Worm (Caenorhabditis elegans) whole organism, young adult: ENCODE measurements around the gene bbs-4.
A peak's percentile ranks its signal among the peaks of the same experiment; 100 is the strongest.

Source experiments
- B0019.2 ChIP-seq: fragments of 200-800 bp; sonication (Bioruptor generic); conservative IDR thresholded peaks from 2 replicates; pipeline ENCODE4 v1.3.6; 2022; ENCODE audit warnings: missing genetic modification reagents, missing genetic modification characterization, missing compliant biosample characterization
- B0261.1 ChIP-seq: sonication (generic microtip); optimal IDR thresholded peaks from 2 replicates; lab custom pipeline; 2016; ENCODE audit warnings: mild to moderate bottlenecking, missing genetic modification characterization, moderate library complexity, missing compliant biosample characterization
- B0336.3 ChIP-seq: fragments of 200-800 bp; sonication (Bioruptor generic); IDR thresholded peaks from 2 replicates; pipeline ENCODE4 v1.3.6; 2022; ENCODE audit warnings: missing genetic modification characterization, missing compliant biosample characterization
- F33H1.4 ChIP-seq: fragments of 200-800 bp; sonication (Bioruptor generic); IDR thresholded peaks from 2 replicates; pipeline ENCODE4 v1.3.6; 2022; ENCODE audit warnings: missing genetic modification reagents, missing genetic modification characterization, missing compliant biosample characterization
- F39B2.1 ChIP-seq: fragments of 200-800 bp; sonication (Bioruptor generic); IDR thresholded peaks from 2 replicates; pipeline ENCODE4 v1.3.6; 2022; ENCODE audit warnings: missing genetic modification reagents, missing genetic modification characterization, missing compliant biosample characterization
- F49E8.2 ChIP-seq: sonication (generic microtip); optimal IDR thresholded peaks from 3 replicates; lab custom pipeline; 2017; ENCODE audit warnings: missing genetic modification characterization, mild to moderate bottlenecking, missing compliant biosample characterization, antibody characterized with exemption, moderate library complexity; ENCODE audit not compliant: insufficient read depth
- F52B5.7 ChIP-seq: sonication (generic microtip); optimal IDR thresholded peaks from 2 replicates; lab custom pipeline; 2016; ENCODE audit warnings: mild to moderate bottlenecking, missing genetic modification characterization, missing compliant biosample characterization
- F57C9.4 ChIP-seq: sonication (generic microtip); optimal IDR thresholded peaks from 2 replicates; lab custom pipeline; 2017; ENCODE audit warnings: mild to moderate bottlenecking, missing genetic modification characterization, missing compliant biosample characterization
- K11D2.4 ChIP-seq: fragments of 200-800 bp; sonication (Bioruptor generic); IDR thresholded peaks from 2 replicates; pipeline ENCODE4 v1.3.6; 2022; ENCODE audit warnings: missing genetic modification reagents, missing genetic modification characterization, missing compliant biosample characterization
- K12H6.12 ChIP-seq: fragments of 200-800 bp; sonication (Bioruptor generic); optimal IDR thresholded peaks from 2 replicates; lab custom pipeline; 2018; ENCODE audit warnings: mild to moderate bottlenecking, missing genetic modification characterization, missing compliant biosample characterization
- Y95B8A.8 ChIP-seq: fragments of 200-800 bp; sonication (Bioruptor generic); IDR thresholded peaks from 2 replicates; pipeline ENCODE4 v1.3.6; 2022; ENCODE audit warnings: missing genetic modification reagents, missing genetic modification characterization, missing compliant biosample characterization
- akir-1 ChIP-seq: fragments of 200-800 bp; sonication (Bioruptor generic); optimal IDR thresholded peaks from 2 replicates; lab custom pipeline; 2018; ENCODE audit warnings: mild to moderate bottlenecking, missing genetic modification characterization, moderate library complexity, missing compliant biosample characterization
- ama-1 ChIP-seq, 3 experiments: fragments of 150-350 bp in 1 of 3; sonication (generic microtip) in 2 of 3; optimal IDR thresholded peaks; 2 replicates each; lab custom pipeline; 2014 to 2018; ENCODE audit warnings: missing biosample characterization in 2 of 3, missing genetic modification characterization in 2 of 3, missing genetic modification reagents in 2 of 3
- aptf-2 ChIP-seq: fragments of 200-800 bp; sonication (Bioruptor generic); conservative IDR thresholded peaks from 2 replicates; pipeline ENCODE4 v1.3.6; 2022; ENCODE audit warnings: missing genetic modification reagents, missing genetic modification characterization, missing compliant biosample characterization
- athp-1 ChIP-seq: sonication (generic microtip); optimal IDR thresholded peaks from 2 replicates; lab custom pipeline; 2017; ENCODE audit warnings: mild to moderate bottlenecking, missing genetic modification characterization, missing compliant biosample characterization
- attf-5 ChIP-seq: fragments of 200-800 bp; sonication (Bioruptor generic); optimal IDR thresholded peaks from 2 replicates; lab custom pipeline; 2018; ENCODE audit warnings: mild to moderate bottlenecking, missing genetic modification characterization, missing compliant biosample characterization
- ccch-3 ChIP-seq: fragments of 200-800 bp; sonication (Bioruptor generic); optimal IDR thresholded peaks from 2 replicates; lab custom pipeline; 2018; ENCODE audit warnings: mild to moderate bottlenecking, missing genetic modification characterization, missing compliant biosample characterization
- cebp-1 ChIP-seq, 2 experiments: fragments of 200-800 bp in 1 of 2; sonication (Bioruptor generic) in 1 of 2; sonication (generic microtip) in 1 of 2; IDR thresholded peaks in 1 of 2; optimal IDR thresholded peaks in 1 of 2; 2 replicates each; pipeline versions ENCODE4 v1.3.6 to Lab custom; 2017 to 2022; ENCODE audit warnings: missing compliant biosample characterization in 2 of 2, missing genetic modification characterization in 2 of 2, mild to moderate bottlenecking in 1 of 2, missing genetic modification reagents in 1 of 2, moderate library complexity in 1 of 2
- ceh-100 ChIP-seq: fragments of 200-800 bp; sonication (Bioruptor generic); IDR thresholded peaks from 2 replicates; pipeline ENCODE4 v1.3.6; 2022; ENCODE audit warnings: missing genetic modification reagents, missing genetic modification characterization, missing compliant biosample characterization
- ceh-27 ChIP-seq: fragments of 200-800 bp; sonication (Bioruptor generic); optimal IDR thresholded peaks from 2 replicates; lab custom pipeline; 2018; ENCODE audit warnings: mild to moderate bottlenecking, missing genetic modification characterization, moderate library complexity, missing compliant biosample characterization
- ceh-58 ChIP-seq: fragments of 200-800 bp; sonication (Bioruptor generic); IDR thresholded peaks from 2 replicates; pipeline ENCODE4 v1.3.6; 2022; ENCODE audit warnings: missing genetic modification characterization, missing compliant biosample characterization
- ceh-79 ChIP-seq: sonication (generic microtip); optimal IDR thresholded peaks from 2 replicates; lab custom pipeline; 2017; ENCODE audit warnings: mild to moderate bottlenecking, missing genetic modification characterization, missing compliant biosample characterization
- ceh-91 ChIP-seq: fragments of 200-800 bp; sonication (Bioruptor generic); IDR thresholded peaks from 2 replicates; pipeline ENCODE4 v1.3.6; 2022; ENCODE audit warnings: missing genetic modification reagents, missing genetic modification characterization, missing compliant biosample characterization
- die-1 ChIP-seq: sonication (generic microtip); optimal IDR thresholded peaks from 2 replicates; lab custom pipeline; 2016; ENCODE audit warnings: missing genotype, mild to moderate bottlenecking, missing genetic modification characterization, missing compliant biosample characterization
- dpff-1 ChIP-seq: sonication (generic microtip); optimal IDR thresholded peaks from 2 replicates; lab custom pipeline; 2017; ENCODE audit warnings: mild to moderate bottlenecking, missing genetic modification characterization, missing compliant biosample characterization
- efl-1 ChIP-seq: fragments of 150-350 bp; optimal IDR thresholded peaks from 2 replicates; lab custom pipeline; 2014; ENCODE audit warnings: missing biosample characterization, missing genetic modification reagents, missing genetic modification characterization
- egrh-3 ChIP-seq: fragments of 200-800 bp; sonication (Bioruptor generic); IDR thresholded peaks from 2 replicates; pipeline ENCODE4 v1.3.6; 2022; ENCODE audit warnings: missing genetic modification reagents, missing genetic modification characterization, missing compliant biosample characterization
- ets-4 ChIP-seq: fragments of 200-800 bp; sonication (Bioruptor generic); optimal IDR thresholded peaks from 2 replicates; lab custom pipeline; 2018; ENCODE audit warnings: mild to moderate bottlenecking, missing genetic modification characterization, missing compliant biosample characterization
- gei-17 ChIP-seq: fragments of 200-800 bp; sonication (Bioruptor generic); optimal IDR thresholded peaks from 2 replicates; lab custom pipeline; 2018; ENCODE audit warnings: mild to moderate bottlenecking, missing genetic modification characterization, missing compliant biosample characterization
- him-1 ChIP-seq: sonication (generic microtip); optimal IDR thresholded peaks from 2 replicates; lab custom pipeline; 2016; ENCODE audit warnings: missing genotype, missing genetic modification reagents, missing genetic modification characterization, missing compliant biosample characterization
- hsf-1 ChIP-seq: fragments of 200-800 bp; sonication (Bioruptor generic); IDR thresholded peaks from 2 replicates; pipeline ENCODE4 v1.3.6; 2022; ENCODE audit warnings: missing genetic modification reagents, missing genetic modification characterization, missing compliant biosample characterization
- lin-35 ChIP-seq, 3 experiments: fragments of 150-350 bp in 2 of 3; sonication (generic microtip) in 1 of 3; optimal IDR thresholded peaks; 2 replicates each; lab custom pipeline; 2014 to 2018; ENCODE audit warnings: missing biosample characterization in 3 of 3, missing genetic modification characterization in 3 of 3, missing genetic modification reagents in 3 of 3
- lir-1 ChIP-seq: fragments of 200-800 bp; sonication (Bioruptor generic); conservative IDR thresholded peaks from 2 replicates; pipeline ENCODE4 v1.3.6; 2022; ENCODE audit warnings: missing genetic modification reagents, missing genetic modification characterization, missing compliant biosample characterization
- lsl-1 ChIP-seq: fragments of 200-800 bp; sonication (Bioruptor generic); optimal IDR thresholded peaks from 2 replicates; lab custom pipeline; 2018; ENCODE audit warnings: mild to moderate bottlenecking, missing genetic modification characterization, moderate library complexity, missing compliant biosample characterization
- madf-3 ChIP-seq: fragments of 200-800 bp; sonication (Bioruptor generic); IDR thresholded peaks from 2 replicates; pipeline ENCODE4 v1.3.6; 2022; ENCODE audit warnings: missing genetic modification reagents, missing genetic modification characterization, missing compliant biosample characterization
- madf-6 ChIP-seq: fragments of 200-800 bp; sonication (Bioruptor generic); IDR thresholded peaks from 2 replicates; pipeline ENCODE4 v1.3.6; 2022; ENCODE audit warnings: missing genetic modification reagents, missing genetic modification characterization, missing compliant biosample characterization
- madf-8 ChIP-seq: fragments of 200-800 bp; sonication (Bioruptor generic); conservative IDR thresholded peaks from 2 replicates; pipeline ENCODE4 v1.3.6; 2022; ENCODE audit warnings: missing genetic modification reagents, missing genetic modification characterization, missing compliant biosample characterization
- mel-28 ChIP-seq: sonication (generic microtip); optimal IDR thresholded peaks from 2 replicates; lab custom pipeline; 2016; ENCODE audit warnings: borderline replicate concordance, mild to moderate bottlenecking, missing genetic modification characterization, missing compliant biosample characterization
- mes-4 ChIP-seq: sonication (generic microtip); optimal IDR thresholded peaks from 2 replicates; lab custom pipeline; 2016; ENCODE audit warnings: missing genotype, missing genetic modification characterization, missing compliant biosample characterization
- mxl-1 ChIP-seq: sonication (generic microtip); optimal IDR thresholded peaks from 2 replicates; lab custom pipeline; 2016; ENCODE audit warnings: missing genetic modification characterization, missing compliant biosample characterization
- pha-4 ChIP-seq: fragments of 150-350 bp; sonication (generic microtip); optimal IDR thresholded peaks from 2 replicates; lab custom pipeline; 2014; ENCODE audit warnings: missing biosample characterization, missing genetic modification reagents, missing genetic modification characterization
- sea-2 ChIP-seq: fragments of 200-800 bp; sonication (Bioruptor generic); IDR thresholded peaks from 2 replicates; pipeline ENCODE4 v1.3.6; 2022; ENCODE audit warnings: missing genetic modification characterization, missing compliant biosample characterization
- tlf-1 ChIP-seq: fragments of 200-800 bp; sonication (Bioruptor generic); optimal IDR thresholded peaks from 2 replicates; lab custom pipeline; 2018; ENCODE audit warnings: mild to moderate bottlenecking, missing genetic modification characterization, missing compliant biosample characterization
- xnd-1 ChIP-seq: sonication (generic microtip); optimal IDR thresholded peaks from 2 replicates; lab custom pipeline; 2016; ENCODE audit warnings: missing genotype, missing genetic modification reagents, missing genetic modification characterization, missing compliant biosample characterization
- ztf-25 ChIP-seq: fragments of 200-800 bp; sonication (Bioruptor generic); IDR thresholded peaks from 2 replicates; pipeline ENCODE4 v1.3.6; 2022; ENCODE audit warnings: missing genetic modification reagents, missing genetic modification characterization, missing compliant biosample characterization

Gene bbs-4

DNA sequence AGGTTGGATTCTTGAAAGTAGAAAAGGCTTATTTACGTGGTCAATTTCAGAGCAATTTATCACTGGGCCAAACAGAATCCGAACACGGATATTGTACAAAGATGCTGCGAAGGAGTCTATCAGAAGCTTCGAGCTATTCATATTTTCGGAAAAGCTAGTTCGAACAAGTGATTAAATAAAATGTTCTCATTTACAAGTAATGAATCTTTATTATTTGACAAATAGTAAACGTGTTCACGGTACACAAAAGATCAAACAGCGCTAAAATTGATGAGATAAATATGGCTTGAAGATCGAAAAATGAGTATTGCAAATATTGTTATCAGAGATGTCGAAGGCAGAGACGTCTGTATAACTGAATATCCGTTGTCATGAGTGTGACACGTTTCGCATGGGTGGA is 3.1 kb upstream of the bbs-4 start (continued):
- TF ChIP-seq attf-5 (GFP tag; lab: Kevin White, UChicago) (peak; percentile 17), madf-3 (GFP tag; lab: Robert Waterston, UW) (peak; percentile 50; the same call in 1 of the 2 replicates), dpff-1 (tag; lab: Kevin White, UChicago) (no peak), ceh-91 (no peak), lin-35 (GFP tag; optimal IDR thresholded peaks at IDR 0.05; lab: Kevin White, UChicago) (no peak), B0019.2 (GFP tag; lab: Robert Waterston, UW) (0 out of 2 replicates have a peak, but pooled peaks have one; percentile 23), hsf-1 (GFP tag; lab: Robert Waterston, UW) (peak; percentile 84), ceh-100 (peak; percentile 49; the same call in 1 of the 2 replicates), mxl-1 (tag; lab: Kevin White, UChicago) (no peak), die-1 (tag; lab: Kevin White, UChicago) (peak; percentile 43), mes-4 (no peak), him-1 (tag; lab: Kevin White, UChicago) (peak; percentile 48), xnd-1 (tag; lab: Kevin White, UChicago) (peak; percentile 21), efl-1 (GFP tag; lab: Kevin White, UChicago) (peak; percentile 43), B0261.1 (no peak), F49E8.2 (tag; lab: Kevin White, UChicago) (peak; percentile 97), K11D2.4 (GFP tag; lab: Robert Waterston, UW) (no peak), madf-6 (GFP tag; lab: Robert Waterston, UW) (peak; percentile 83), F57C9.4 (no peak), F33H1.4 (peak; percentile 15; the same call in 1 of the 2 replicates), ceh-27 (GFP tag; lab: Kevin White, UChicago) (no peak), athp-1 (tag; lab: Kevin White, UChicago) (peak; percentile 80), ceh-58 (GFP tag; lab: Robert Waterston, UW) (no peak), F52B5.7 (peak; percentile 77), tlf-1 (GFP tag; lab: Kevin White, UChicago) (peak; percentile 80), K12H6.12 (no peak), ccch-3 (GFP tag; lab: Kevin White, UChicago) (no peak), mel-28 (tag; lab: Kevin White, UChicago) (no peak), Y95B8A.8 (GFP tag; lab: Robert Waterston, UW) (peak; percentile 58), aptf-2 (no peak), sea-2 (GFP tag; lab: Robert Waterston, UW) (no peak), akir-1 (GFP tag; lab: Kevin White, UChicago) (no peak), F39B2.1 (peak; percentile 58; the same call in 1 of the 2 replicates), ets-4 (no peak), lsl-1 (GFP tag; lab: Kevin White, UChicago) (peak; percentile 62), madf-8 (GFP tag; lab: Robert Waterston, UW) (peak; percentile 54; the same call in 1 of the 2 replicates), ztf-25 (GFP tag; lab: Robert Waterston, UW) (no peak), ama-1 (optimal IDR thresholded peaks at IDR 0.05; lab: Kevin White, UChicago) (no peak), ama-1 (GFP tag; optimal IDR thresholded peaks at IDR 0.05; lab: Kevin White, UChicago) (peak in 1 of 2 experiments; percentile 21), ceh-79 (tag; lab: Kevin White, UChicago) (no peak), egrh-3 (no peak), pha-4 (tag; lab: Kevin White, UChicago) (no peak), B0336.3 (GFP tag; lab: Robert Waterston, UW) (peak; percentile 69; the same call in 1 of the 2 replicates), gei-17 (GFP tag; lab: Kevin White, UChicago) (no peak), lir-1 (GFP tag; lab: Robert Waterston, UW) (no peak), cebp-1 (GFP tag; IDR thresholded peaks at IDR 0.05; lab: Robert Waterston, UW) (no peak), cebp-1 (tag; optimal IDR thresholded peaks at IDR 0.05; lab: Kevin White, UChicago) (no peak)
